Worm (Caenorhabditis elegans) whole organism, late embryonic: Measurements from ENCODE around the gene Y73B6BL.22.

Experiments
- ceh-48 ChIP-seq: sonication (generic microtip); optimal IDR thresholded peaks from 2 replicates; lab custom pipeline; 2016; ENCODE audit warnings: missing genetic modification characterization, inconsistent platforms, missing compliant biosample characterization
- dmd-4 ChIP-seq: sonication (generic microtip); optimal IDR thresholded peaks from 2 replicates; lab custom pipeline; 2016; ENCODE audit warnings: borderline replicate concordance, missing genetic modification characterization, missing compliant biosample characterization
- fkh-10 ChIP-seq: fragments of 150-350 bp; optimal IDR thresholded peaks from 2 replicates; lab custom pipeline; 2014; ENCODE audit warnings: missing biosample characterization, missing genetic modification reagents, missing genetic modification characterization
- hlh-13 ChIP-seq: fragments of 200-800 bp; sonication (Bioruptor generic); optimal IDR thresholded peaks from 2 replicates; lab custom pipeline; 2018; ENCODE audit warnings: mild to moderate bottlenecking, missing genetic modification characterization, missing compliant biosample characterization
- hlh-15 ChIP-seq: sonication (generic microtip); optimal IDR thresholded peaks from 2 replicates; lab custom pipeline; 2016; ENCODE audit warnings: missing genetic modification characterization, missing compliant biosample characterization
- nfya-1 ChIP-seq: sonication (generic microtip); optimal IDR thresholded peaks from 2 replicates; lab custom pipeline; 2017; ENCODE audit warnings: missing genetic modification characterization, mild to moderate bottlenecking, missing compliant biosample characterization, antibody characterized with exemption, moderate library complexity
- pat-9 ChIP-seq: fragments of 200-800 bp; sonication (Bioruptor generic); optimal IDR thresholded peaks from 2 replicates; lab custom pipeline; 2018; ENCODE audit warnings: mild to moderate bottlenecking, missing genetic modification characterization, moderate library complexity, missing compliant biosample characterization
- pha-4 ChIP-seq: fragments of 150-350 bp; optimal IDR thresholded peaks from 2 replicates; lab custom pipeline; 2018; ENCODE audit warnings: missing biosample characterization, missing genetic modification reagents, missing genetic modification characterization
- unc-3 ChIP-seq, 2 experiments: fragments of 200-800 bp in 1 of 2; sonication (Bioruptor generic) in 1 of 2; sonication (generic microtip) in 1 of 2; conservative IDR thresholded peaks in 1 of 2; optimal IDR thresholded peaks in 1 of 2; 2 replicates each; pipeline versions ENCODE4 v1.3.6 to Lab custom; 2016 to 2022; ENCODE audit warnings: missing compliant biosample characterization in 2 of 2, missing genetic modification characterization in 2 of 2, missing genetic modification reagents in 1 of 2
- unc-86 ChIP-seq: sonication (generic microtip); optimal IDR thresholded peaks from 2 replicates; lab custom pipeline; 2016; ENCODE audit warnings: missing genetic modification characterization, missing compliant biosample characterization

DNA sequence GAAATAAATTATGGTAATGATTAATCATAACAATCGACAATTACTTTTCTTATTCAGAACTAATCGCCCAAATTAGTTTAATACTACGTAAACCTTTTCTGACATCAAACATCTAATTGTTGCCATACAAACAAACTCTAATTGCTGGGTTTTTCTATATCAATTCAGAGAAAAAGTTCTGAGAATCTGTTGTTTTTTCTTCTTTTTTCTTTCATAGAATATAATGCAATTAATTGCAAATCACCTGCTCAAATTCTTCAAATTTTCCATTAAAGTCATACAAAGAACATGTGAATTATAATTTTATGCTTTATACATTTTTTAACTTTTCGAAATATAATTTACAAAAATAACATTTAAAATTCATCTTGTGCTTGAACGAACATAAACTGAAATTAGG lies 13.1 kb downstream of the Y73B6BL.22 start:
- TF ChIP-seq hlh-15 (tag; lab: Kevin White, UChicago) (no peak), fkh-10 (no peak), ceh-48 (tag; lab: Kevin White, UChicago) (no peak), nfya-1 (tag; lab: Kevin White, UChicago) (no peak), hlh-13 (GFP tag; lab: Kevin White, UChicago) (no peak), unc-3 (GFP tag; conservative IDR thresholded peaks at IDR 0.05; lab: Robert Waterston, UW) (no peak), unc-3 (tag; optimal IDR thresholded peaks at IDR 0.05; lab: Kevin White, UChicago) (no peak), dmd-4 (tag; lab: Kevin White, UChicago) (no peak), pat-9 (no peak), unc-86 (tag; lab: Kevin White, UChicago) (no peak), pha-4 (tag; lab: Kevin White, UChicago) (no peak)
